Fruit fly (Drosophila melanogaster) whole organism, pupa: ENCODE results near the gene CG4631.

ENCODE experiments used
- CG10348 ChIP-seq: fragments of 200-800 bp; sonication (Bioruptor generic); IDR thresholded peaks from 2 replicates; pipeline ENCODE4 v1.3.6; 2022; ENCODE audit warnings: missing biosample characterization, missing genetic modification characterization
- CG12605 ChIP-seq: fragments of 200-800 bp; sonication (Bioruptor generic); IDR thresholded peaks from 2 replicates; pipeline ENCODE4 v1.3.6; 2022; ENCODE audit warnings: missing biosample characterization, missing genetic modification characterization
- CG13204 ChIP-seq: fragments of 200-800 bp; sonication (Bioruptor generic); optimal IDR thresholded peaks from 2 replicates; lab custom pipeline; 2018; ENCODE audit warnings: missing biosample characterization, mild to moderate bottlenecking, missing genetic modification characterization, moderate library complexity
- CG14655 ChIP-seq: fragments of 200-800 bp; sonication (Bioruptor generic); optimal IDR thresholded peaks from 3 replicates; lab custom pipeline; 2017; ENCODE audit warnings: mild to moderate bottlenecking, missing biosample characterization, missing genetic modification reagents, missing genetic modification characterization
- CG15710 ChIP-seq: fragments of 200-800 bp; sonication (Bioruptor generic); optimal IDR thresholded peaks from 2 replicates; lab custom pipeline; 2018; ENCODE audit warnings: missing biosample characterization, mild to moderate bottlenecking, missing genetic modification characterization, moderate library complexity
- CG17806 ChIP-seq: fragments of 200-800 bp; sonication (Bioruptor generic); optimal IDR thresholded peaks from 2 replicates; lab custom pipeline; 2018; ENCODE audit warnings: missing biosample characterization, mild to moderate bottlenecking, missing genetic modification characterization, moderate library complexity
- CG32121 ChIP-seq: fragments of 200-800 bp; sonication (Bioruptor generic); IDR thresholded peaks from 2 replicates; pipeline ENCODE4 v1.3.6; 2022; ENCODE audit warnings: missing biosample characterization, missing genetic modification characterization
- CG34367 ChIP-seq: fragments of 200-800 bp; sonication (Bioruptor generic); optimal IDR thresholded peaks from 2 replicates; lab custom pipeline; 2018; ENCODE audit warnings: missing biosample characterization, mild to moderate bottlenecking, missing genetic modification characterization
- CG4496 ChIP-seq: fragments of 200-800 bp; sonication (Bioruptor generic); IDR thresholded peaks from 3 replicates; pipeline ENCODE4 v1.3.6; 2022; ENCODE audit warnings: missing biosample characterization, missing genetic modification characterization
- CG8159 ChIP-seq: fragments of 200-800 bp; sonication (Bioruptor generic); optimal IDR thresholded peaks from 3 replicates; lab custom pipeline; 2018; ENCODE audit warnings: missing biosample characterization, mild to moderate bottlenecking, missing genetic modification characterization, moderate library complexity
- CG8301 ChIP-seq: fragments of 200-800 bp; sonication (Bioruptor generic); optimal IDR thresholded peaks from 2 replicates; lab custom pipeline; 2018; ENCODE audit warnings: missing biosample characterization, mild to moderate bottlenecking, missing genetic modification characterization
- CG9948 ChIP-seq: fragments of 200-800 bp; sonication (Bioruptor generic); optimal IDR thresholded peaks from 2 replicates; lab custom pipeline; 2018; ENCODE audit warnings: missing biosample characterization, mild to moderate bottlenecking, missing genetic modification characterization, moderate library complexity
- D1 ChIP-seq: fragments of 200-800 bp; sonication (Bioruptor generic); optimal IDR thresholded peaks from 2 replicates; lab custom pipeline; 2018; ENCODE audit warnings: missing biosample characterization, mild to moderate bottlenecking, missing genetic modification characterization, moderate library complexity
- EcR ChIP-seq: fragments of 200-800 bp; sonication (Bioruptor generic); optimal IDR thresholded peaks from 3 replicates; lab custom pipeline; 2019; ENCODE audit warnings: missing biosample characterization, missing genetic modification characterization, mild to moderate bottlenecking, moderate library complexity, missing genetic modification reagents
- Ets98B ChIP-seq: fragments of 200-800 bp; sonication (Bioruptor generic); IDR thresholded peaks from 2 replicates; pipeline ENCODE4 v1.3.6; 2022; ENCODE audit warnings: missing biosample characterization, missing genetic modification characterization
- Pif1A ChIP-seq: fragments of 200-800 bp; sonication (Bioruptor generic); optimal IDR thresholded peaks from 3 replicates; lab custom pipeline; 2016; ENCODE audit warnings: missing biosample characterization, missing genetic modification characterization
- Pif1B ChIP-seq: fragments of 200-800 bp; sonication (Bioruptor generic); optimal IDR thresholded peaks from 3 replicates; lab custom pipeline; 2016; ENCODE audit warnings: missing biosample characterization, missing genetic modification characterization
- Snoo ChIP-seq: fragments of 200-800 bp; sonication (Bioruptor generic); optimal IDR thresholded peaks from 3 replicates; lab custom pipeline; 2017; ENCODE audit warnings: missing biosample characterization, mild to moderate bottlenecking, missing genetic modification characterization, inconsistent platforms
- fd96Ca ChIP-seq: fragments of 200-800 bp; sonication (Bioruptor generic); IDR thresholded peaks from 3 replicates; pipeline ENCODE4 v1.3.6; 2022; ENCODE audit warnings: missing biosample characterization, missing genetic modification characterization
- gl ChIP-seq: fragments of 200-800 bp; sonication (Bioruptor generic); optimal IDR thresholded peaks from 2 replicates; lab custom pipeline; 2018; ENCODE audit warnings: missing biosample characterization, mild to moderate bottlenecking, missing genetic modification characterization
- rn ChIP-seq: fragments of 200-800 bp; sonication (Bioruptor generic); IDR thresholded peaks from 2 replicates; pipeline ENCODE4 v1.3.6; 2022; ENCODE audit warnings: missing biosample characterization, missing genetic modification characterization

Gene CG4631

DNA sequence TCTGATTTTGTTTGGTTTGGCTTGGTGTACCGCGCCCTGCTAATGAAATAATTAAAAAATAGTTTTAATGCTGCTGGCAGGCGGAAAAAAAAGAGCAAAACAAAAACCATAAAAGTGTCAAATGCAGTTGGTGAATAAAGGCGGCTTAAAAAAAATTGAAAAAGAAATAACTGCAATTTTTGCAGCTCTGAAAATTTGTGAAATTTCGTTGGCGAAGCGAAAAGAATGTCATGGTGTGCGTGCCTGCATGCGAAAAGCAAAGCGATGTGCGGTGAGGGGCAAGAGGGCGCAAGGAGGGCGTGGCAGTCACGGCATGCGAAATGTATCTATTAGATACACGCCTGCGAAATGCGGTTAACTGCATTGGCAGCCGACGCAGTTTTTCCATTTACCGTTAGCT, 31.2 kb downstream of the CG4631 start:
- TF ChIP-seq Pif1A (GFP tag; lab: Kevin White, UChicago) (no peak), CG9948 (tag; lab: Kevin White, UChicago) (no peak), fd96Ca (GFP tag; lab: Robert Waterston, UW) (no peak), Snoo (no peak), EcR (GFP tag; lab: Kevin White, UChicago) (no peak), CG10348 (GFP tag; lab: Robert Waterston, UW) (no peak), rn (no peak), D1 (tag; lab: Kevin White, UChicago) (no peak)

DNA sequence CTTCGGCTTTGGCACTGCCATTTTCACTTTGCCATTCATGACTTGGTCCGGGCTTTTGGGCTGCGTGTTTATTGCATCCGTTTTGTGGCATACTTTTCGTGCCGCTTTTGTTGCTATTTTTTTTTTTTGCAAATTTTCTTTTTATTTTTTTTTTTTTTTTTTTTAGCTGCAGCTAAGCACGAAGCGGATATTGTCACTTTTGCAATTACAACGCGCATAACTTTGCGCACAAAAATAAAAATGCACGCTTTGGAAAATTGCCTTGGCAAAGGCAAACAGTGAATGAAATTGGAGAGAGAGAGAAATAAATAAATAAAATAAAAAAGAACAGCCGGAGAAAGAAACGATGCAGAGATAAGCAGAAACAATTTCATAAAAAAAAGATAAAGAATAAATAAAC, 33.7 kb downstream of the CG4631 start:
- TF ChIP-seq CG8159 (no peak), CG12605 (GFP tag; lab: Robert Waterston, UW) (0 out of 2 replicates have a peak, but pooled peaks have one; percentile 35), CG4496 (GFP tag; lab: Robert Waterston, UW) (peak; percentile 30; the same call in 1 of the 3 replicates)

DNA sequence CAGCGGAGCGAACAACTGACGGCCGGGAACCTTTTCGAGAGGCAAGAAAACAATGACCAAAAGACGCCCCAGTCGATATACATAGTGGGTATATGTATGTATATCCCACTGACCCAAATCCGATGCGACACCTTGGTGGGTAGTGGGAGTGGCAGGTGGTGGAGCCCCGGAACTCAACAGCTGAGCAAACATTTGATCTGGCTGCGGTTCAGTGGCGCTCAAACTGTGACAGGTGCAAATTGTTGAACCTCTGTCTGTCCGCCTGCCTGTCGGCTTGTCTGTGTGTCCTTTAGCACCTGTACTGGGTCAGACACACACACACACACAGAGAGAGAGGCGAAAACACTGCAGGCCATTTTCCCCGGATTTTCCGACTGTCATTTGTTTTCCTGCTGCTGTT, 36.3 kb downstream of the CG4631 start:
- TF ChIP-seq Ets98B = no peak
- no peak for TF ChIP-seq CG14655 (GFP tag; lab: Kevin White, UChicago)
- TF ChIP-seq rn = no peak
- no peak for TF ChIP-seq Snoo
- no peak for TF ChIP-seq EcR (GFP tag; lab: Kevin White, UChicago)
- no peak for TF ChIP-seq gl (tag; lab: Kevin White, UChicago)
- TF ChIP-seq CG4496 (GFP tag; lab: Robert Waterston, UW) = no peak
- TF ChIP-seq D1 (tag; lab: Kevin White, UChicago) = no peak
- TF ChIP-seq Pif1B (GFP tag; lab: Kevin White, UChicago) = no peak
- TF ChIP-seq CG12605 (GFP tag; lab: Robert Waterston, UW) = no peak
- TF ChIP-seq CG34367 (tag; lab: Kevin White, UChicago) = no peak
- no peak for TF ChIP-seq CG8159
- TF ChIP-seq CG15710 (tag; lab: Kevin White, UChicago) = no peak

DNA sequence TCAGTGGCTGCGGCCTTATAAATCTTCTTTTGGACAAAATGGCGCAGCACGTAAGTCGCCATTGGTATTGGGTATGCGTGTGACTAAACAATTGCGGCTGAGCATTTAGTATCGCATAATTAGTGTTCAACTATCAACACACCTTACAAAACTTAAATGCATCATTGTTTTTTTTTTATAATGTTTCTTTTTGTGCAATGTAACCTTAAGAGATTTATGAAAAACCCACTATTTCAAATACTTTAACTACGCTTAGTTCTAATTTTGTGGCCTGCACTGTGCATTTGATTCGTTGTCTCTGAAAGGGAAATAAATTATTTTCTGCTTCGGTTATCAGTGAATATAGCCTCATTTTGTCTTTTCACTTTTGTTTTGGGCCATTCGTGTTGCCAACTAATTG, 36.8 kb downstream of the CG4631 start:
- TF ChIP-seq CG34367 (tag; lab: Kevin White, UChicago) = peak; percentile 49
- 0 out of 2 replicates have a peak, but pooled peaks have one; percentile 27 for TF ChIP-seq CG12605 (GFP tag; lab: Robert Waterston, UW)
- peak; percentile 31 for TF ChIP-seq Pif1A (GFP tag; lab: Kevin White, UChicago)
- TF ChIP-seq CG10348 (GFP tag; lab: Robert Waterston, UW) = no peak
- peak; percentile 18 for TF ChIP-seq Snoo
- TF ChIP-seq CG8301 (tag; lab: Kevin White, UChicago) = peak; percentile 56
- no peak for TF ChIP-seq CG13204 (GFP tag; lab: Kevin White, UChicago)
- TF ChIP-seq fd96Ca (GFP tag; lab: Robert Waterston, UW) = no peak
- peak; percentile 82 for TF ChIP-seq CG4496 (GFP tag; lab: Robert Waterston, UW)
- TF ChIP-seq gl (tag; lab: Kevin White, UChicago) = no peak
- peak; percentile 71 for TF ChIP-seq CG8159
- TF ChIP-seq CG14655 (GFP tag; lab: Kevin White, UChicago) = peak; percentile 61
- TF ChIP-seq CG32121 (GFP tag; lab: Robert Waterston, UW) = peak; percentile 24; the same call in 1 of the 2 replicates
- TF ChIP-seq Pif1B (GFP tag; lab: Kevin White, UChicago) = peak; percentile 31
- TF ChIP-seq CG15710 (tag; lab: Kevin White, UChicago) = peak; percentile 63
- peak; percentile 9 for TF ChIP-seq D1 (tag; lab: Kevin White, UChicago)
- TF ChIP-seq EcR (GFP tag; lab: Kevin White, UChicago) = no peak
- peak; percentile 49 for TF ChIP-seq CG9948 (tag; lab: Kevin White, UChicago)
- TF ChIP-seq Ets98B = peak; percentile 73
- TF ChIP-seq rn = no peak
- peak; percentile 57 for TF ChIP-seq CG17806

DNA sequence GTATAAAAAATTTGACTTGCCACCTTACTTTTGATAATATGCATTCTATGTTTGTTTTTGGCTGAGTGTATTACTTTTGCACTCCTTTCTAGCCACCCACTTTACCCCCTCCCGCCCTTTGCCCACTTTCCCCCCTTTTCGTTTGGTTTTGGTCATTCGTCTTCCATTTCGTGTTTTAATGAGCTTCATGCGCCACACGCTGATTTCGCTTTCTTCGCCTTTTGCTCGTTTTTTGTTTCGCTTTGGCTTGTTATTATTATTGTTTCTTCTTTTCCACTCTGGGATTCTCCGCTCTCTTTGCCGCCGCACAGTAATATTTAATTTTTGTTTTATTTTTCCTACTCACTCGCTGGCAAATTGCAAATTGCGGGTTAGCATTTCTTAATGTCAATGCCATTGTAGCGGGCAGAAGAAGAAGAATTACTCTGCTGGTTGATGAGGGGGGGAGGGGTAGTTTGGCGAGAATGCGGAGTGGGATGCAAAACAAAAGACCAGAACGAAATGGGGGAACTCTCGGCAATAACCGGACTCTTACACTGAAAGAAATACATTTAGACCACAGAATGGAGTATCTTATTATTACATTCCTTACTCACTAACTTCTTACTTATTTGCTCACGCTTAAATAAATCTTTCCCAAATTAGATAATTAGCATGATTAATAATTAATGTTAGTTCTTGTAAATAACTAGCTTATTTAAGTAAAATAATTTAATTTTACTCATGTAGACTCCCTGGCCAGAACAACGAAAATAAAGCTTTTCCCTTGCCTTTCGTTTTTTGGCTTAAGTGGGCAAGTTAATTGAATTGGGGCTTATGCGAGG, 38.5 kb downstream of the CG4631 start:
- TF ChIP-seq fd96Ca (GFP tag; lab: Robert Waterston, UW) (0 out of 3 replicates have a peak, but pooled peaks have one; percentile 33), CG12605 (GFP tag; lab: Robert Waterston, UW) (no peak), EcR (GFP tag; lab: Kevin White, UChicago) (peak; percentile 72), Ets98B (no peak), Pif1B (GFP tag; lab: Kevin White, UChicago) (no peak), gl (tag; lab: Kevin White, UChicago) (no peak), CG34367 (tag; lab: Kevin White, UChicago) (no peak), Snoo (no peak), CG4496 (GFP tag; lab: Robert Waterston, UW) (peak; percentile 41; the same call in 1 of the 3 replicates), CG13204 (GFP tag; lab: Kevin White, UChicago) (no peak), CG17806 (peak; percentile 22), CG10348 (GFP tag; lab: Robert Waterston, UW) (no peak), CG8301 (tag; lab: Kevin White, UChicago) (peak; percentile 49), rn (no peak), CG15710 (tag; lab: Kevin White, UChicago) (peak; percentile 24), CG9948 (tag; lab: Kevin White, UChicago) (peak; percentile 31), CG32121 (GFP tag; lab: Robert Waterston, UW) (no peak), CG8159 (peak; percentile 39), CG14655 (GFP tag; lab: Kevin White, UChicago) (peak; percentile 35), D1 (tag; lab: Kevin White, UChicago) (no peak), Pif1A (GFP tag; lab: Kevin White, UChicago) (no peak)
